Worm (Caenorhabditis elegans) whole organism, late embryonic: ENCODE measurements around the gene mtss-1.

Experiments
- C08G9.2 ChIP-seq: sonication (generic microtip); optimal IDR thresholded peaks from 2 replicates; lab custom pipeline; 2016; ENCODE audit warnings: mild to moderate bottlenecking, missing genetic modification characterization, moderate library complexity, missing compliant biosample characterization
- C38D4.7 ChIP-seq: fragments of 200-800 bp; sonication (Bioruptor generic); optimal IDR thresholded peaks from 2 replicates; lab custom pipeline; 2018; ENCODE audit warnings: mild to moderate bottlenecking, missing genetic modification characterization, moderate library complexity, missing compliant biosample characterization
- K02D7.2 ChIP-seq: sonication (generic microtip); optimal IDR thresholded peaks from 2 replicates; lab custom pipeline; 2017; ENCODE audit warnings: mild to moderate bottlenecking, missing genetic modification characterization, missing compliant biosample characterization
- K09A11.1 ChIP-seq: sonication (generic microtip); optimal IDR thresholded peaks from 2 replicates; lab custom pipeline; 2017; ENCODE audit warnings: antibody characterized with exemption, mild to moderate bottlenecking, missing genetic modification characterization, missing compliant biosample characterization; ENCODE audit not compliant: insufficient read depth
- T23F11.4 ChIP-seq: fragments of 200-800 bp; sonication (Bioruptor generic); optimal IDR thresholded peaks from 2 replicates; lab custom pipeline; 2018; ENCODE audit warnings: mild to moderate bottlenecking, missing genetic modification characterization, missing compliant biosample characterization
- ahr-1 ChIP-seq: sonication (generic microtip); optimal IDR thresholded peaks from 2 replicates; lab custom pipeline; 2016; ENCODE audit warnings: missing genetic modification characterization, missing compliant biosample characterization
- ama-1 ChIP-seq: fragments of 150-350 bp; optimal IDR thresholded peaks from 2 replicates; lab custom pipeline; 2014
- ceh-18 ChIP-seq: sonication (generic microtip); optimal IDR thresholded peaks from 2 replicates; lab custom pipeline; 2016; ENCODE audit warnings: missing genetic modification characterization, missing compliant biosample characterization
- ceh-19 ChIP-seq: fragments of 200-800 bp; sonication (Bioruptor generic); optimal IDR thresholded peaks from 2 replicates; lab custom pipeline; 2018; ENCODE audit warnings: mild to moderate bottlenecking, missing genetic modification characterization, missing compliant biosample characterization
- ceh-2 ChIP-seq: sonication (generic microtip); optimal IDR thresholded peaks from 2 replicates; lab custom pipeline; 2016; ENCODE audit warnings: missing genotype, missing genetic modification characterization, missing compliant biosample characterization
- ceh-22 ChIP-seq: sonication (generic microtip); optimal IDR thresholded peaks from 2 replicates; lab custom pipeline; 2017; ENCODE audit warnings: missing biosample characterization, missing genetic modification characterization
- ceh-24 ChIP-seq: sonication (generic microtip); optimal IDR thresholded peaks from 2 replicates; lab custom pipeline; 2016; ENCODE audit warnings: mild to moderate bottlenecking, missing genetic modification characterization, missing compliant biosample characterization
- ceh-45 ChIP-seq: fragments of 200-800 bp; sonication (Bioruptor generic); IDR thresholded peaks from 2 replicates; pipeline ENCODE4 v1.3.6; 2022; ENCODE audit warnings: missing genetic modification reagents, missing genetic modification characterization, missing compliant biosample characterization
- ceh-48 ChIP-seq: sonication (generic microtip); optimal IDR thresholded peaks from 2 replicates; lab custom pipeline; 2016; ENCODE audit warnings: missing genetic modification characterization, inconsistent platforms, missing compliant biosample characterization
- che-1 ChIP-seq: sonication (generic microtip); optimal IDR thresholded peaks from 2 replicates; lab custom pipeline; 2016; ENCODE audit warnings: mild to moderate bottlenecking, missing genetic modification characterization, missing compliant biosample characterization
- elt-2 ChIP-seq: sonication (generic microtip); optimal IDR thresholded peaks from 2 replicates; lab custom pipeline; 2016; ENCODE audit warnings: missing genetic modification reagents, missing genetic modification characterization, missing compliant biosample characterization
- eyg-1 ChIP-seq: sonication (generic microtip); optimal IDR thresholded peaks from 2 replicates; lab custom pipeline; 2016; ENCODE audit warnings: missing genotype, missing genetic modification characterization, missing compliant biosample characterization
- fax-1 ChIP-seq: sonication (generic microtip); optimal IDR thresholded peaks from 2 replicates; lab custom pipeline; 2016; ENCODE audit warnings: missing genotype, missing genetic modification characterization, missing compliant biosample characterization
- fkh-10 ChIP-seq: fragments of 150-350 bp; optimal IDR thresholded peaks from 2 replicates; lab custom pipeline; 2014; ENCODE audit warnings: missing biosample characterization, missing genetic modification reagents, missing genetic modification characterization
- fkh-6 ChIP-seq: sonication (generic microtip); optimal IDR thresholded peaks from 2 replicates; lab custom pipeline; 2016; ENCODE audit warnings: missing genetic modification characterization, missing compliant biosample characterization
- hlh-13 ChIP-seq: fragments of 200-800 bp; sonication (Bioruptor generic); optimal IDR thresholded peaks from 2 replicates; lab custom pipeline; 2018; ENCODE audit warnings: mild to moderate bottlenecking, missing genetic modification characterization, missing compliant biosample characterization
- hlh-15 ChIP-seq: sonication (generic microtip); optimal IDR thresholded peaks from 2 replicates; lab custom pipeline; 2016; ENCODE audit warnings: missing genetic modification characterization, missing compliant biosample characterization
- hlh-8 ChIP-seq: sonication (generic microtip); optimal IDR thresholded peaks from 2 replicates; lab custom pipeline; 2016; ENCODE audit warnings: missing genotype, missing genetic modification characterization, missing compliant biosample characterization
- lin-11 ChIP-seq: fragments of 200-800 bp; sonication (Bioruptor generic); optimal IDR thresholded peaks from 2 replicates; lab custom pipeline; 2018; ENCODE audit warnings: mild to moderate bottlenecking, missing genetic modification characterization, missing compliant biosample characterization
- madf-2 ChIP-seq: sonication (generic microtip); optimal IDR thresholded peaks from 2 replicates; lab custom pipeline; 2017; ENCODE audit warnings: missing genetic modification characterization, missing compliant biosample characterization
- mec-3 ChIP-seq: sonication (generic microtip); optimal IDR thresholded peaks from 2 replicates; lab custom pipeline; 2016; ENCODE audit warnings: borderline replicate concordance, missing genetic modification characterization, missing compliant biosample characterization
- nfya-1 ChIP-seq: sonication (generic microtip); optimal IDR thresholded peaks from 2 replicates; lab custom pipeline; 2017; ENCODE audit warnings: missing genetic modification characterization, mild to moderate bottlenecking, missing compliant biosample characterization, antibody characterized with exemption, moderate library complexity
- nhr-11 ChIP-seq: fragments of 150-350 bp; optimal IDR thresholded peaks from 2 replicates; lab custom pipeline; 2014; ENCODE audit warnings: missing biosample characterization, missing genetic modification characterization
- nhr-232 ChIP-seq: sonication (generic microtip); optimal IDR thresholded peaks from 2 replicates; lab custom pipeline; 2016; ENCODE audit warnings: missing genetic modification characterization, missing compliant biosample characterization
- pax-1 ChIP-seq: fragments of 150-350 bp; optimal IDR thresholded peaks from 2 replicates; lab custom pipeline; 2014; ENCODE audit warnings: missing biosample characterization, missing genetic modification characterization
- pha-2 ChIP-seq: sonication (generic microtip); optimal IDR thresholded peaks from 2 replicates; lab custom pipeline; 2017; ENCODE audit warnings: mild to moderate bottlenecking, missing genetic modification characterization, missing compliant biosample characterization
- pha-4 ChIP-seq: fragments of 150-350 bp; optimal IDR thresholded peaks from 2 replicates; lab custom pipeline; 2018; ENCODE audit warnings: missing biosample characterization, missing genetic modification reagents, missing genetic modification characterization
- pqm-1 ChIP-seq: sonication (generic microtip); optimal IDR thresholded peaks from 2 replicates; lab custom pipeline; 2016; ENCODE audit warnings: missing genetic modification characterization, missing compliant biosample characterization
- ref-2 ChIP-seq: sonication (generic microtip); optimal IDR thresholded peaks from 2 replicates; lab custom pipeline; 2016; ENCODE audit warnings: missing genetic modification characterization, missing compliant biosample characterization
- sdc-2 ChIP-seq: sonication (generic microtip); optimal IDR thresholded peaks from 2 replicates; lab custom pipeline; 2016; ENCODE audit warnings: missing genotype, missing genetic modification characterization, missing compliant biosample characterization
- sox-4 ChIP-seq: sonication (generic microtip); optimal IDR thresholded peaks from 2 replicates; lab custom pipeline; 2017; ENCODE audit warnings: mild to moderate bottlenecking, missing genetic modification characterization, inconsistent platforms, missing compliant biosample characterization
- syd-9 ChIP-seq: sonication (generic microtip); optimal IDR thresholded peaks from 2 replicates; lab custom pipeline; 2016; ENCODE audit warnings: mild to moderate bottlenecking, missing genetic modification characterization, moderate library complexity, missing compliant biosample characterization
- tbx-2 ChIP-seq: sonication (generic microtip); optimal IDR thresholded peaks from 2 replicates; lab custom pipeline; 2016; ENCODE audit warnings: missing genetic modification characterization, missing compliant biosample characterization
- ttx-3 ChIP-seq: sonication (generic microtip); optimal IDR thresholded peaks from 2 replicates; lab custom pipeline; 2016; ENCODE audit warnings: missing genetic modification reagents, missing genetic modification characterization, missing compliant biosample characterization
- unc-3 ChIP-seq, 2 experiments: fragments of 200-800 bp in 1 of 2; sonication (Bioruptor generic) in 1 of 2; sonication (generic microtip) in 1 of 2; conservative IDR thresholded peaks in 1 of 2; optimal IDR thresholded peaks in 1 of 2; 2 replicates each; pipeline versions ENCODE4 v1.3.6 to Lab custom; 2016 to 2022; ENCODE audit warnings: missing compliant biosample characterization in 2 of 2, missing genetic modification characterization in 2 of 2, missing genetic modification reagents in 1 of 2
- unc-42 ChIP-seq: sonication (generic microtip); optimal IDR thresholded peaks from 2 replicates; lab custom pipeline; 2016; ENCODE audit warnings: missing genotype, missing genetic modification characterization, missing compliant biosample characterization
- unc-86 ChIP-seq: sonication (generic microtip); optimal IDR thresholded peaks from 2 replicates; lab custom pipeline; 2016; ENCODE audit warnings: missing genetic modification characterization, missing compliant biosample characterization
- ztf-16 ChIP-seq: sonication (generic microtip); optimal IDR thresholded peaks from 2 replicates; lab custom pipeline; 2017; ENCODE audit warnings: missing genetic modification characterization, missing compliant biosample characterization

Gene mtss-1

ce11 chrIII:8737391-8737790 is 30.7 kb upstream of the mtss-1 start:
- no peak for TF ChIP-seq ref-2 (tag; lab: Kevin White, UChicago)
- TF ChIP-seq unc-42 (tag; lab: Kevin White, UChicago) = peak; percentile 87
- no peak for TF ChIP-seq C38D4.7 (GFP tag; lab: Kevin White, UChicago)
- TF ChIP-seq ztf-16 = no peak

- TF ChIP-seq nfya-1 (tag; lab: Kevin White, UChicago) (no peak), nhr-11 (tag; lab: Kevin White, UChicago) (no peak), ceh-24 (tag; lab: Kevin White, UChicago) (no peak), hlh-8 (tag; lab: Kevin White, UChicago) (no peak)
Measured at ce11 chrIII:8738289-8738688, 29.8 kb upstream of the mtss-1 start.

ce11 chrIII:8739126-8739525 is 29.0 kb upstream of the mtss-1 start:
- TF ChIP-seq elt-2 (tag; lab: Kevin White, UChicago) (peak; percentile 17), unc-86 (tag; lab: Kevin White, UChicago) (no peak), syd-9 (no peak)

ce11 chrIII:8739786-8740185 is 28.3 kb upstream of the mtss-1 start:
- TF ChIP-seq K09A11.1 (tag; lab: Kevin White, UChicago) = no peak

- TF ChIP-seq ahr-1 (tag; lab: Kevin White, UChicago) = peak; percentile 47
- no peak for TF ChIP-seq ceh-22
- TF ChIP-seq hlh-13 (GFP tag; lab: Kevin White, UChicago) = peak; percentile 27
- TF ChIP-seq nhr-11 (tag; lab: Kevin White, UChicago) = no peak
- no peak for TF ChIP-seq mec-3
- peak; percentile 39 for TF ChIP-seq madf-2
- TF ChIP-seq che-1 (tag; lab: Kevin White, UChicago) = peak; percentile 52
- TF ChIP-seq eyg-1 (tag; lab: Kevin White, UChicago) = peak; percentile 12
- TF ChIP-seq lin-11 = peak; percentile 65
- TF ChIP-seq pax-1 = no peak
- TF ChIP-seq ceh-48 (tag; lab: Kevin White, UChicago) = peak; percentile 55
- TF ChIP-seq ceh-18 = peak; percentile 82
- peak; percentile 64 for TF ChIP-seq pha-2 (tag; lab: Kevin White, UChicago)
- peak; percentile 1 for TF ChIP-seq K02D7.2
- no peak for TF ChIP-seq ceh-24 (tag; lab: Kevin White, UChicago)
- peak; percentile 24 for TF ChIP-seq nhr-232
- peak; percentile 53 for TF ChIP-seq pqm-1 (tag; lab: Kevin White, UChicago)
- TF ChIP-seq fkh-6 = peak; percentile 64
- no peak for TF ChIP-seq pha-4 (tag; lab: Kevin White, UChicago)
- peak; percentile 43 for TF ChIP-seq hlh-15 (tag; lab: Kevin White, UChicago)
- TF ChIP-seq unc-3 (GFP tag; conservative IDR thresholded peaks at IDR 0.05; lab: Robert Waterston, UW) = peak; percentile 45; the same call in 1 of the 2 replicates
- peak; percentile 40 for TF ChIP-seq unc-3 (tag; optimal IDR thresholded peaks at IDR 0.05; lab: Kevin White, UChicago)
- 0 out of 2 replicates have a peak, but pooled peaks have one; percentile 53 for TF ChIP-seq ceh-45 (GFP tag; lab: Robert Waterston, UW)
- peak; percentile 40 for TF ChIP-seq T23F11.4 (GFP tag; lab: Kevin White, UChicago)
- peak; percentile 45 for TF ChIP-seq C08G9.2 (tag; lab: Kevin White, UChicago)
- TF ChIP-seq ttx-3 (tag; lab: Kevin White, UChicago) = peak; percentile 48
- TF ChIP-seq tbx-2 (tag; lab: Kevin White, UChicago) = peak; percentile 83
- TF ChIP-seq nfya-1 (tag; lab: Kevin White, UChicago) = peak; percentile 89
- no peak for TF ChIP-seq ama-1 (lab: Kevin White, UChicago)
- TF ChIP-seq fkh-10 (GFP tag; lab: Kevin White, UChicago) = no peak
- TF ChIP-seq ceh-19 (GFP tag; lab: Kevin White, UChicago) = peak; percentile 70
- TF ChIP-seq elt-2 (tag; lab: Kevin White, UChicago) = peak; percentile 71
- TF ChIP-seq sdc-2 (tag; lab: Kevin White, UChicago) = peak; percentile 45
- TF ChIP-seq ceh-2 (tag; lab: Kevin White, UChicago) = peak; percentile 58
- peak; percentile 44 for TF ChIP-seq fax-1
- peak; percentile 74 for TF ChIP-seq sox-4 (tag; lab: Kevin White, UChicago)
- peak; percentile 71 for TF ChIP-seq ztf-16
Measured at ce11 chrIII:8741276-8741860, 26.7 kb upstream of the mtss-1 start, which contains the start of gene pdhk-2. pdhk-2 (minus strand) TSS chrIII:8741412.
